Worm (Caenorhabditis elegans) whole organism, L1 larva: Measurements from ENCODE around the gene nstp-1.

ENCODE experiments used
- nhr-28 ChIP-seq: fragments of 150-350 bp; optimal IDR thresholded peaks from 2 replicates; lab custom pipeline; 2014; ENCODE audit warnings: missing biosample characterization, missing genetic modification characterization
- nhr-76 ChIP-seq: sonication (generic microtip); optimal IDR thresholded peaks from 2 replicates; lab custom pipeline; 2017; ENCODE audit warnings: missing biosample characterization, missing genetic modification characterization

ce11 chrIV:9007947-9008346, 23.3 kb downstream of the nstp-1 start:
- no peak for TF ChIP-seq nhr-28 (tag; lab: Kevin White, UChicago)
- no peak for TF ChIP-seq nhr-76 (tag; lab: Kevin White, UChicago)
